Fruit fly (Drosophila melanogaster) whole organism, wandering third instar larva: ENCODE data around the gene CG7368.
A peak's percentile ranks its signal among the peaks of the same experiment; 100 is the strongest.

Experiments used
- Abd-B ChIP-seq: fragments of >200 bp; optimal IDR thresholded peaks from 2 replicates; lab custom pipeline; 2017; ENCODE audit warnings: missing biosample characterization, missing genetic modification characterization
- CG32264 ChIP-seq: fragments of 200-800 bp; sonication (Bioruptor generic); optimal IDR thresholded peaks from 2 replicates; lab custom pipeline; 2016; ENCODE audit warnings: missing biosample characterization, missing genetic modification characterization
- CG9705 ChIP-seq: fragments of 200-800 bp; sonication (Bioruptor generic); optimal IDR thresholded peaks from 2 replicates; lab custom pipeline; 2018; ENCODE audit warnings: missing biosample characterization, mild to moderate bottlenecking, missing genetic modification characterization
- CrebA ChIP-seq: fragments of 200-800 bp; sonication (Bioruptor generic); optimal IDR thresholded peaks from 2 replicates; lab custom pipeline; 2016; ENCODE audit warnings: missing biosample characterization, mild to moderate bottlenecking, missing genetic modification characterization, borderline replicate concordance
- Dfd ChIP-seq: fragments of >200 bp; optimal IDR thresholded peaks from 2 replicates; lab custom pipeline; 2017; ENCODE audit warnings: missing biosample characterization, missing genetic modification characterization
- Dif ChIP-seq: fragments of 200-275, 200-300 bp; sonication (Bioruptor generic); optimal IDR thresholded peaks from 2 replicates; lab custom pipeline; 2018; ENCODE audit warnings: missing biosample characterization, missing genetic modification characterization; ENCODE audit not compliant: partially characterized antibody
- GATAd ChIP-seq: sonication (Bioruptor generic); optimal IDR thresholded peaks from 2 replicates; lab custom pipeline; 2016; ENCODE audit warnings: missing biosample characterization, missing genetic modification characterization
- HLH106 ChIP-seq: fragments of 200-800 bp; optimal IDR thresholded peaks from 3 replicates; lab custom pipeline; 2019; ENCODE audit warnings: missing biosample characterization, mild to moderate bottlenecking, missing genetic modification characterization, moderate library complexity
- Hnf4 ChIP-seq: fragments of 200-800 bp; sonication (Bioruptor generic); optimal IDR thresholded peaks from 2 replicates; lab custom pipeline; 2016; ENCODE audit warnings: missing biosample characterization, mild to moderate bottlenecking, missing genetic modification characterization
- Hr78 ChIP-seq: fragments of >200 bp; optimal IDR thresholded peaks from 2 replicates; lab custom pipeline; 2017; ENCODE audit warnings: missing biosample characterization, missing genetic modification characterization
- Hr83 ChIP-seq: fragments of 200-300 bp; sonication (Bioruptor generic); optimal IDR thresholded peaks from 2 replicates; lab custom pipeline; 2016; ENCODE audit warnings: missing biosample characterization, mild to moderate bottlenecking, missing genetic modification characterization, moderate library complexity; ENCODE audit not compliant: poor library complexity, severe bottlenecking
- Jra ChIP-seq: sonication (Bioruptor generic); optimal IDR thresholded peaks from 2 replicates; lab custom pipeline; 2016; ENCODE audit warnings: missing biosample characterization, missing genetic modification characterization
- Mio ChIP-seq: sonication (Bioruptor generic); optimal IDR thresholded peaks from 2 replicates; lab custom pipeline; 2016; ENCODE audit warnings: missing biosample characterization, missing genetic modification characterization
- Myc ChIP-seq: fragments of >200 bp; optimal IDR thresholded peaks from 2 replicates; lab custom pipeline; 2017
- N ChIP-seq: fragments of >200 bp; optimal IDR thresholded peaks from 2 replicates; lab custom pipeline; 2018; ENCODE audit warnings: missing biosample characterization, missing external identifiers, missing genetic modification characterization
- OdsH ChIP-seq: fragments of 200-800 bp; sonication (Bioruptor generic); optimal IDR thresholded peaks from 2 replicates; lab custom pipeline; 2016; ENCODE audit warnings: missing biosample characterization, mild to moderate bottlenecking, missing genetic modification characterization
- Rel ChIP-seq, 2 experiments: fragments of 200-800 bp; sonication (Bioruptor generic) in 1 of 2; optimal IDR thresholded peaks; 2 replicates in 1 of 2; 3 replicates in 1 of 2; lab custom pipeline; 2016 to 2019; ENCODE audit warnings: mild to moderate bottlenecking in 2 of 2, missing biosample characterization in 2 of 2, missing genetic modification characterization in 2 of 2, moderate library complexity in 1 of 2
- Sp1 ChIP-seq: fragments of 200-800 bp; sonication (Bioruptor generic); optimal IDR thresholded peaks from 3 replicates; lab custom pipeline; 2019; ENCODE audit warnings: missing biosample characterization, mild to moderate bottlenecking, missing genetic modification characterization, moderate library complexity
- Vsx2 ChIP-seq: fragments of 200-300, 225-300 bp; sonication (Bioruptor generic); optimal IDR thresholded peaks from 2 replicates; lab custom pipeline; 2018; ENCODE audit warnings: missing biosample characterization, missing genetic modification characterization; ENCODE audit not compliant: partially characterized antibody
- br ChIP-seq: fragments of 200-800 bp; sonication (Bioruptor generic); optimal IDR thresholded peaks from 2 replicates; lab custom pipeline; 2016; ENCODE audit warnings: missing biosample characterization, missing genetic modification characterization
- brk ChIP-seq: fragments of 200-800 bp; sonication (Bioruptor generic); optimal IDR thresholded peaks from 2 replicates; lab custom pipeline; 2016; ENCODE audit warnings: missing biosample characterization, mild to moderate bottlenecking, missing genetic modification characterization
- dl ChIP-seq, 2 experiments: fragments of 175-275, 200-275 bp in 1 of 2; fragments of 200-275 bp in 1 of 2; sonication (Bioruptor generic); optimal IDR thresholded peaks; lab custom pipeline; 2018; ENCODE audit warnings: mild to moderate bottlenecking in 2 of 2, missing biosample characterization in 2 of 2, missing genetic modification characterization in 2 of 2, moderate library complexity in 2 of 2; ENCODE audit not compliant: partially characterized antibody in 2 of 2, insufficient read depth in 1 of 2
- dmrt93B ChIP-seq: fragments of 200-800 bp; sonication (Bioruptor generic); optimal IDR thresholded peaks from 2 replicates; lab custom pipeline; 2018; ENCODE audit warnings: missing biosample characterization, mild to moderate bottlenecking, missing genetic modification characterization
- dsf ChIP-seq: sonication (Bioruptor generic); optimal IDR thresholded peaks from 2 replicates; lab custom pipeline; 2016; ENCODE audit warnings: missing biosample characterization, missing genetic modification characterization, borderline replicate concordance
- ey ChIP-seq: fragments of 200-800 bp; sonication (Bioruptor generic); optimal IDR thresholded peaks from 2 replicates; lab custom pipeline; 2016; ENCODE audit warnings: missing biosample characterization, missing genetic modification characterization
- foxo ChIP-seq, 2 experiments: fragments of 200-800 bp; sonication (Bioruptor generic); optimal IDR thresholded peaks; 2 replicates in 1 of 2; 3 replicates in 1 of 2; lab custom pipeline; 2016 to 2017; ENCODE audit warnings: missing biosample characterization in 2 of 2, missing genetic modification characterization in 2 of 2
- fru ChIP-seq: fragments of 200-800 bp; sonication (Bioruptor generic); optimal IDR thresholded peaks from 3 replicates; lab custom pipeline; 2016; ENCODE audit warnings: missing biosample characterization, mild to moderate bottlenecking, missing genetic modification characterization
- h ChIP-seq: fragments of 200-800 bp; sonication (Bioruptor generic); optimal IDR thresholded peaks from 3 replicates; lab custom pipeline; 2016; ENCODE audit warnings: missing biosample characterization, mild to moderate bottlenecking, missing genetic modification characterization
- jim ChIP-seq: fragments of 175-275, 200-325 bp; sonication (Bioruptor generic); optimal IDR thresholded peaks from 2 replicates; lab custom pipeline; 2016; ENCODE audit warnings: missing biosample characterization, mild to moderate bottlenecking, missing genetic modification characterization
- lola ChIP-seq: fragments of >200 bp; optimal IDR thresholded peaks from 2 replicates; lab custom pipeline; 2017; ENCODE audit warnings: missing biosample characterization, missing genetic modification characterization
- pan ChIP-seq: fragments of >200 bp; optimal IDR thresholded peaks from 2 replicates; lab custom pipeline; 2017
- psq ChIP-seq: fragments of 200-800 bp; sonication (Bioruptor generic); optimal IDR thresholded peaks from 3 replicates; lab custom pipeline; 2017; ENCODE audit warnings: missing biosample characterization, mild to moderate bottlenecking, missing genetic modification characterization, moderate library complexity
- rgr ChIP-seq: fragments of 200-800 bp; sonication (Bioruptor generic); optimal IDR thresholded peaks from 3 replicates; lab custom pipeline; 2016; ENCODE audit warnings: missing biosample characterization, mild to moderate bottlenecking, missing genetic modification characterization
- sage ChIP-seq: fragments of 200-800 bp; sonication (Bioruptor generic); optimal IDR thresholded peaks from 2 replicates; lab custom pipeline; 2016; ENCODE audit warnings: missing biosample characterization, mild to moderate bottlenecking, missing genetic modification characterization
- sv ChIP-seq: fragments of 200-800 bp; sonication (Bioruptor generic); optimal IDR thresholded peaks from 3 replicates; lab custom pipeline; 2016; ENCODE audit warnings: missing biosample characterization, missing genetic modification characterization
- tai ChIP-seq: sonication (Bioruptor generic); optimal IDR thresholded peaks from 2 replicates; lab custom pipeline; 2016; ENCODE audit warnings: missing biosample characterization, missing genetic modification characterization
- usp ChIP-seq: fragments of >200 bp; optimal IDR thresholded peaks from 2 replicates; lab custom pipeline; 2017; ENCODE audit warnings: missing biosample characterization, missing genetic modification characterization
- woc ChIP-seq: sonication (Bioruptor generic); optimal IDR thresholded peaks from 2 replicates; lab custom pipeline; 2016; ENCODE audit warnings: missing biosample characterization, mild to moderate bottlenecking, missing genetic modification characterization

The CG7368 gene

dm6 chr3L:11552996-11553671 lies 43.9 kb upstream of the CG7368 start:
- TF ChIP-seq fru, result peak; percentile 90
- TF ChIP-seq ey (GFP tag; lab: Kevin White, UChicago), result no peak
- TF ChIP-seq lola (GFP tag; lab: Kevin White, UChicago), result no peak
- peak; percentile 35 for TF ChIP-seq OdsH (GFP tag; lab: Kevin White, UChicago)
- no peak for TF ChIP-seq HLH106
- peak; percentile 36 for TF ChIP-seq sage (GFP tag; lab: Kevin White, UChicago)
- peak; percentile 88 to 95 for TF ChIP-seq dl (GFP tag; optimal IDR thresholded peaks at IDR 0.05; lab: Kevin White, UChicago; ENCODE audit: insufficient read depth in 1 of 2, partially characterized antibody in 2 of 2)
- TF ChIP-seq woc, result peak; percentile 0
- peak; percentile 24 for TF ChIP-seq CG32264 (GFP tag; lab: Kevin White, UChicago)
- no peak for TF ChIP-seq Hr78 (GFP tag; lab: Kevin White, UChicago)
- TF ChIP-seq Rel (GFP tag; optimal IDR thresholded peaks at IDR 0.05; lab: Kevin White, UChicago), result peak; percentile 34
- peak; percentile 41 for TF ChIP-seq Rel (tag; optimal IDR thresholded peaks at IDR 0.05; lab: Kevin White, UChicago)
- peak; percentile 65 for TF ChIP-seq Vsx2 (GFP tag; lab: Kevin White, UChicago)
- TF ChIP-seq sv (GFP tag; lab: Kevin White, UChicago), result no peak
- TF ChIP-seq brk, result peak; percentile 79
- TF ChIP-seq CG9705 (GFP tag; lab: Kevin White, UChicago), result no peak
- no peak for TF ChIP-seq pan
- TF ChIP-seq psq (GFP tag; lab: Kevin White, UChicago), result peak; percentile 80
- TF ChIP-seq CrebA (GFP tag; lab: Kevin White, UChicago), result peak; percentile 86
- no peak for TF ChIP-seq jim
- TF ChIP-seq dmrt93B (GFP tag; lab: Kevin White, UChicago), result no peak
- no peak for TF ChIP-seq dsf (GFP tag; lab: Kevin White, UChicago)
- TF ChIP-seq Mio (GFP tag; lab: Kevin White, UChicago), result no peak
- peak; percentile 25 for TF ChIP-seq rgr
- no peak for TF ChIP-seq Hr83 (GFP tag; lab: Kevin White, UChicago)
- peak; percentile 70 for TF ChIP-seq N
- peak; percentile 34 for TF ChIP-seq Abd-B
- TF ChIP-seq Sp1 (GFP tag; lab: Kevin White, UChicago), result peak; percentile 47
- TF ChIP-seq Myc (lab: Kevin White, UChicago), result no peak
- no peak for TF ChIP-seq usp (GFP tag; lab: Kevin White, UChicago)
- peak; percentile 17 for TF ChIP-seq Hnf4 (GFP tag; lab: Kevin White, UChicago)
- peak; percentile 32 for TF ChIP-seq Jra (GFP tag; lab: Kevin White, UChicago)
- TF ChIP-seq br, result peak; percentile 1
- peak in 1 of 2 experiments; percentile 3 for TF ChIP-seq foxo (GFP tag; optimal IDR thresholded peaks at IDR 0.05; lab: Kevin White, UChicago)
- peak; percentile 66 for TF ChIP-seq h (GFP tag; lab: Kevin White, UChicago)
- TF ChIP-seq Dfd (GFP tag; lab: Kevin White, UChicago), result no peak
- peak; percentile 99 for TF ChIP-seq Dif (GFP tag; lab: Kevin White, UChicago)
- TF ChIP-seq tai (GFP tag; lab: Kevin White, UChicago), result no peak
- no peak for TF ChIP-seq GATAd

DNA sequence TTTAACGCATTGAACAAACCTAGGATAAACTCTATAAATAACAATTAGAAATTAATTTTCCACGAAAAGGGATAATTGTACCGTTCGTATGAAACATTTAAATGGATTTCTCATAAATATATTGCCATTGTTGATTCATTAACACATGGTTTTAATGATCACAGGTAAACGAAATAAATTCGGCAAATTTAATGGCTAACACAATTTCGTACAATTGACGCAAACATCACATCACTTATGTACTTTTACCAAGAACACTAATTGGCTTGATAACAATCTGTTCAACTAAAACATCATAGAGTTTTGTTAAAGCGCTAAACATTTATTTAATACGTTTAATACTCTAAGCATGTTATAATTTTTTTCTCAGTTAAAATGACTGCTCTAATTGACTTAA lies 43.3 kb upstream of the CG7368 start:
- no peak for TF ChIP-seq Hr78 (GFP tag; lab: Kevin White, UChicago)
- peak; percentile 54 for TF ChIP-seq tai (GFP tag; lab: Kevin White, UChicago)
- TF ChIP-seq, all 38 proteins: peak for 1

DNA sequence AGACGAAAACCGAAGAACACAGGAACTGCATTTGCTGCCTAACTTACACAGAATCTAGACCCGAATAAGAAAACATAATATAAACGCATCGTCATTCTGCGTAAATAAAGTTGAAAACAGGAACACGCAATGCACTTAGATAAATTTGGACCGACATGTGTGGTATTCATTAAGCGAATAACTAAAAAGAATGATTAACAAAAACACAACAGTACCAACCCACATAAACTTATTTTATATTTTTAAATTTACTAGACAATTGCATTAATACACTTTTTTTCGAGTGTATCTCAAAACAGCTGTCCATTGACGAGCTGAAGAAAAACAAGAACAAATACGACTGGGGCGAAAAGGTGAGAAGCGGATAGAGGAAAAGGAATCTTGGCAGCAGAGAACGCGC lies 42.7 kb upstream of the CG7368 start:
- TF ChIP-seq sv (GFP tag; lab: Kevin White, UChicago) (peak; percentile 72), Jra (GFP tag; lab: Kevin White, UChicago) (no peak), br (peak; percentile 45), lola (GFP tag; lab: Kevin White, UChicago) (no peak), Dif (GFP tag; lab: Kevin White, UChicago) (no peak), GATAd (no peak), ey (GFP tag; lab: Kevin White, UChicago) (peak; percentile 54), OdsH (GFP tag; lab: Kevin White, UChicago) (peak; percentile 55), Myc (lab: Kevin White, UChicago) (no peak), woc (no peak), HLH106 (peak; percentile 57), Hr78 (GFP tag; lab: Kevin White, UChicago) (no peak), Mio (GFP tag; lab: Kevin White, UChicago) (no peak), Rel (GFP tag; optimal IDR thresholded peaks at IDR 0.05; lab: Kevin White, UChicago) (no peak), Rel (tag; optimal IDR thresholded peaks at IDR 0.05; lab: Kevin White, UChicago) (no peak), tai (GFP tag; lab: Kevin White, UChicago) (no peak), Dfd (GFP tag; lab: Kevin White, UChicago) (no peak), CrebA (GFP tag; lab: Kevin White, UChicago) (no peak), CG9705 (GFP tag; lab: Kevin White, UChicago) (no peak), dl (GFP tag; optimal IDR thresholded peaks at IDR 0.05; lab: Kevin White, UChicago; ENCODE audit: insufficient read depth in 1 of 2, partially characterized antibody in 2 of 2) (no peak), Sp1 (GFP tag; lab: Kevin White, UChicago) (peak; percentile 38), usp (GFP tag; lab: Kevin White, UChicago) (no peak), CG32264 (GFP tag; lab: Kevin White, UChicago) (no peak), fru (peak; percentile 47), Hr83 (GFP tag; lab: Kevin White, UChicago) (no peak), pan (no peak), Vsx2 (GFP tag; lab: Kevin White, UChicago) (no peak), h (GFP tag; lab: Kevin White, UChicago) (peak; percentile 72), jim (no peak), rgr (peak; percentile 44), Hnf4 (GFP tag; lab: Kevin White, UChicago) (peak; percentile 47), foxo (GFP tag; optimal IDR thresholded peaks at IDR 0.05; lab: Kevin White, UChicago) (peak in 1 of 2 experiments; percentile 60), dmrt93B (GFP tag; lab: Kevin White, UChicago) (no peak), sage (GFP tag; lab: Kevin White, UChicago) (peak; percentile 54), N (no peak), dsf (GFP tag; lab: Kevin White, UChicago) (no peak)
